Fruit fly (Drosophila melanogaster) whole organism, embryonic: ENCODE measurements around the gene CG34301.

ENCODE experiments used
- Atf-2 ChIP-seq: fragments of 200-800 bp; sonication (Bioruptor generic); optimal IDR thresholded peaks from 2 replicates; lab custom pipeline; 2016; ENCODE audit warnings: missing biosample characterization, missing genetic modification characterization
- Atf3 ChIP-seq: fragments of 200-800 bp; sonication (Bioruptor generic); optimal IDR thresholded peaks from 3 replicates; lab custom pipeline; 2016; ENCODE audit warnings: missing biosample characterization, missing genetic modification characterization
- BtbVII ChIP-seq: fragments of 200-800 bp; sonication (Bioruptor generic); optimal IDR thresholded peaks from 3 replicates; lab custom pipeline; 2017; ENCODE audit warnings: missing biosample characterization, mild to moderate bottlenecking, missing genetic modification characterization
- CG10267 ChIP-seq: fragments of 200-800 bp; sonication (Bioruptor generic); optimal IDR thresholded peaks from 2 replicates; lab custom pipeline; 2018; ENCODE audit warnings: missing biosample characterization, mild to moderate bottlenecking, missing genetic modification characterization, moderate library complexity
- CG10543 ChIP-seq: fragments of 200-800 bp; sonication (Bioruptor generic); optimal IDR thresholded peaks from 3 replicates; lab custom pipeline; 2017; ENCODE audit warnings: missing biosample characterization, mild to moderate bottlenecking, missing genetic modification characterization, moderate library complexity
- CG12071 ChIP-seq: fragments of 200-800 bp; sonication (Bioruptor generic); optimal IDR thresholded peaks from 3 replicates; lab custom pipeline; 2018; ENCODE audit warnings: missing biosample characterization, mild to moderate bottlenecking, missing genetic modification characterization
- CG12219 ChIP-seq: fragments of 200-800 bp; sonication (Bioruptor generic); optimal IDR thresholded peaks from 3 replicates; lab custom pipeline; 2018; ENCODE audit warnings: missing biosample characterization, mild to moderate bottlenecking, missing genetic modification characterization
- CG12299 ChIP-seq: fragments of 200-800 bp; sonication (Bioruptor generic); optimal IDR thresholded peaks from 2 replicates; lab custom pipeline; 2018; ENCODE audit warnings: missing biosample characterization, mild to moderate bottlenecking, missing genetic modification characterization
- CG12769 ChIP-seq: fragments of 200-800 bp; sonication (Bioruptor generic); optimal IDR thresholded peaks from 2 replicates; lab custom pipeline; 2019; ENCODE audit warnings: missing biosample characterization, mild to moderate bottlenecking, missing genetic modification characterization, moderate library complexity
- CG13624 ChIP-seq: fragments of 200-800 bp; sonication (Bioruptor generic); optimal IDR thresholded peaks from 2 replicates; lab custom pipeline; 2016; ENCODE audit warnings: missing biosample characterization, missing genetic modification characterization
- CG13894 ChIP-seq: fragments of 200-800 bp; sonication (Bioruptor generic); optimal IDR thresholded peaks from 3 replicates; lab custom pipeline; 2018; ENCODE audit warnings: missing biosample characterization, mild to moderate bottlenecking, missing genetic modification characterization, moderate library complexity
- CG14014 ChIP-seq: fragments of 200-800 bp; sonication (Bioruptor generic); IDR thresholded peaks from 2 replicates; pipeline ENCODE4 v1.3.6; 2022; ENCODE audit warnings: missing biosample characterization, missing genetic modification characterization
- CG18011 ChIP-seq: fragments of 200-800 bp; sonication (Bioruptor generic); optimal IDR thresholded peaks from 2 replicates; lab custom pipeline; 2017; ENCODE audit warnings: missing biosample characterization, missing genetic modification characterization, mild to moderate bottlenecking, moderate library complexity, missing genotype
- CG32767 ChIP-seq: fragments of 200-800 bp; sonication (Bioruptor generic); IDR thresholded peaks from 2 replicates; pipeline ENCODE4 v1.3.6; 2022; ENCODE audit warnings: missing biosample characterization, missing genetic modification characterization
- CG3726 ChIP-seq: fragments of 200-800 bp; sonication (Bioruptor generic); IDR thresholded peaks from 3 replicates; pipeline ENCODE4, ENCODE4 v1.3.6; 2022; ENCODE audit warnings: missing biosample characterization, missing genetic modification characterization
- CG4282 ChIP-seq: fragments of 200-800 bp; sonication (Bioruptor generic); optimal IDR thresholded peaks from 2 replicates; lab custom pipeline; 2016; ENCODE audit warnings: missing biosample characterization, missing genetic modification characterization
- CG4360 ChIP-seq: fragments of 200-800 bp; sonication (Bioruptor generic); IDR thresholded peaks from 2 replicates; pipeline ENCODE4 v1.3.6; 2022; ENCODE audit warnings: missing biosample characterization, missing genetic modification characterization
- CG7372 ChIP-seq: fragments of 200-800 bp; sonication (Bioruptor generic); IDR thresholded peaks from 2 replicates; pipeline ENCODE4 v1.3.6; 2022; ENCODE audit warnings: missing biosample characterization, missing genetic modification characterization
- CG9215 ChIP-seq: fragments of 200-800 bp; sonication (Bioruptor generic); IDR thresholded peaks from 2 replicates; pipeline ENCODE4 v1.3.6; 2022; ENCODE audit warnings: missing biosample characterization, missing genetic modification characterization
- CG9817 ChIP-seq: fragments of 200-800 bp; sonication (Bioruptor generic); optimal IDR thresholded peaks from 2 replicates; lab custom pipeline; 2018; ENCODE audit warnings: missing biosample characterization, mild to moderate bottlenecking, missing genetic modification characterization, moderate library complexity
- CG9876 ChIP-seq: fragments of 200-800 bp; sonication (Bioruptor generic); optimal IDR thresholded peaks from 2 replicates; lab custom pipeline; 2016; ENCODE audit warnings: missing biosample characterization, missing genetic modification characterization
- CG9932 ChIP-seq: fragments of 200-800 bp; sonication (Bioruptor generic); IDR thresholded peaks from 2 replicates; pipeline ENCODE4 v1.3.6; 2022; ENCODE audit warnings: missing biosample characterization, missing genetic modification characterization
- CoRest ChIP-seq: fragments of 200-800 bp; sonication (Bioruptor generic); optimal IDR thresholded peaks from 3 replicates; lab custom pipeline; 2018; ENCODE audit warnings: missing biosample characterization, mild to moderate bottlenecking, missing genetic modification characterization, moderate library complexity
- D19B ChIP-seq: fragments of 200-800 bp; sonication (Bioruptor generic); optimal IDR thresholded peaks from 2 replicates; lab custom pipeline; 2017; ENCODE audit warnings: missing biosample characterization, mild to moderate bottlenecking, missing genetic modification characterization
- Dip2 ChIP-seq: fragments of 200-800 bp; sonication (Bioruptor generic); IDR thresholded peaks from 2 replicates; pipeline ENCODE4 v1.3.6; 2022; ENCODE audit warnings: missing biosample characterization, missing genetic modification characterization
- HLH4C ChIP-seq: fragments of 200-800 bp; sonication (Bioruptor generic); IDR thresholded peaks from 3 replicates; pipeline ENCODE4 v1.3.6; 2022; ENCODE audit warnings: missing biosample characterization, missing genetic modification characterization; ENCODE audit not compliant: partially characterized antibody
- HLH54F ChIP-seq: fragments of 200-800 bp; sonication (Bioruptor generic); optimal IDR thresholded peaks from 3 replicates; lab custom pipeline; 2016; ENCODE audit warnings: missing biosample characterization, missing genetic modification characterization
- Hr51 ChIP-seq, 2 experiments: fragments of 200-800 bp; sonication (Bioruptor generic); optimal IDR thresholded peaks; 2 replicates in 1 of 2; 3 replicates in 1 of 2; lab custom pipeline; 2016 to 2018; ENCODE audit warnings: missing biosample characterization in 2 of 2, missing genetic modification characterization in 2 of 2, mild to moderate bottlenecking in 1 of 2, moderate library complexity in 1 of 2
- Lpt ChIP-seq: fragments of >200 bp; optimal IDR thresholded peaks from 2 replicates; lab custom pipeline; 2018; ENCODE audit warnings: missing biosample characterization, missing genetic modification characterization
- Med ChIP-seq: fragments of 200-800 bp; sonication (Bioruptor generic); peaks from one replicate; lab custom pipeline; 2016; ENCODE audit warnings: missing biosample characterization, missing genetic modification characterization, mild to moderate bottlenecking, inconsistent platforms, moderate library complexity
- Nf-YB ChIP-seq: fragments of 200-800 bp; sonication (Bioruptor generic); optimal IDR thresholded peaks from 3 replicates; lab custom pipeline; 2019; ENCODE audit warnings: missing biosample characterization, mild to moderate bottlenecking, missing genetic modification characterization, moderate library complexity
- Nf-YC ChIP-seq: fragments of 200-800 bp; optimal IDR thresholded peaks from 3 replicates; lab custom pipeline; 2019; ENCODE audit warnings: missing biosample characterization, mild to moderate bottlenecking, missing genetic modification characterization, moderate library complexity
- NfI ChIP-seq: fragments of 200-800 bp; sonication (Bioruptor generic); optimal IDR thresholded peaks from 3 replicates; lab custom pipeline; 2018; ENCODE audit warnings: missing biosample characterization, mild to moderate bottlenecking, missing genetic modification characterization, moderate library complexity
- PHDP ChIP-seq: fragments of 200-800 bp; sonication (Bioruptor generic); optimal IDR thresholded peaks from 3 replicates; lab custom pipeline; 2018; ENCODE audit warnings: missing biosample characterization, mild to moderate bottlenecking, missing genetic modification characterization, moderate library complexity
- Sry-δ ChIP-seq: fragments of 200-800 bp; sonication (Bioruptor generic); optimal IDR thresholded peaks from 2 replicates; lab custom pipeline; 2016; ENCODE audit warnings: missing biosample characterization, missing genetic modification characterization
- TFAM ChIP-seq: fragments of 200-800 bp; sonication (Bioruptor generic); optimal IDR thresholded peaks from 2 replicates; lab custom pipeline; 2017; ENCODE audit warnings: missing biosample characterization, missing genetic modification characterization, inconsistent platforms
- Xrp1 ChIP-seq: fragments of 200-800 bp; sonication (Bioruptor generic); IDR thresholded peaks from 2 replicates; pipeline ENCODE4 v1.3.6; 2022; ENCODE audit warnings: missing biosample characterization, missing genetic modification characterization
- ato ChIP-seq: fragments of 200-800 bp; sonication (Bioruptor generic); IDR thresholded peaks from 2 replicates; pipeline ENCODE4 v1.3.6; 2022; ENCODE audit warnings: missing biosample characterization, missing genetic modification characterization; ENCODE audit not compliant: partially characterized antibody
- chinmo ChIP-seq: fragments of 200-800 bp; sonication (Bioruptor generic); IDR thresholded peaks from 4 replicates; pipeline ENCODE4 v1.3.6; 2022; ENCODE audit warnings: missing biosample characterization, missing genetic modification characterization; ENCODE audit not compliant: partially characterized antibody
- corto ChIP-seq: fragments of 200-800 bp; sonication (Bioruptor generic); optimal IDR thresholded peaks from 2 replicates; lab custom pipeline; 2016; ENCODE audit warnings: missing biosample characterization, mild to moderate bottlenecking, missing genetic modification characterization, moderate library complexity
- exex ChIP-seq: fragments of 200-800 bp; sonication (Bioruptor generic); optimal IDR thresholded peaks from 4 replicates; lab custom pipeline; 2018; ENCODE audit warnings: missing biosample characterization, mild to moderate bottlenecking, missing genetic modification characterization, moderate library complexity
- gcm ChIP-seq: fragments of 200-800 bp; sonication (Bioruptor generic); optimal IDR thresholded peaks from 2 replicates; lab custom pipeline; 2019; ENCODE audit warnings: missing biosample characterization, mild to moderate bottlenecking, missing genetic modification characterization, moderate library complexity
- gcm2 ChIP-seq: fragments of 200-800 bp; sonication (Bioruptor generic); optimal IDR thresholded peaks from 2 replicates; lab custom pipeline; 2016; ENCODE audit warnings: missing biosample characterization, missing genetic modification characterization
- p53 ChIP-seq: fragments of 200-800 bp; sonication (Bioruptor generic); optimal IDR thresholded peaks from 2 replicates; lab custom pipeline; 2016; ENCODE audit warnings: missing biosample characterization, missing genetic modification characterization
- phol ChIP-seq: fragments of 200-800 bp; sonication (Bioruptor generic); optimal IDR thresholded peaks from 3 replicates; lab custom pipeline; 2018; ENCODE audit warnings: missing biosample characterization, mild to moderate bottlenecking, missing genetic modification characterization, moderate library complexity
- pum ChIP-seq: fragments of 200-800 bp; sonication (Bioruptor generic); optimal IDR thresholded peaks from 2 replicates; lab custom pipeline; 2016; ENCODE audit warnings: missing biosample characterization, missing genetic modification characterization
- sisA ChIP-seq: fragments of 200-800 bp; sonication (Bioruptor generic); IDR thresholded peaks from 2 replicates; pipeline ENCODE4 v1.3.6; 2022; ENCODE audit warnings: missing biosample characterization, missing genetic modification characterization
- so ChIP-seq: fragments of 200-800 bp; sonication (Bioruptor generic); IDR thresholded peaks from 3 replicates; pipeline ENCODE4 v1.3.6; 2022; ENCODE audit warnings: missing biosample characterization, missing genetic modification characterization
- stwl ChIP-seq: fragments of 200-800 bp; sonication (Bioruptor generic); optimal IDR thresholded peaks from 3 replicates; lab custom pipeline; 2018; ENCODE audit warnings: missing biosample characterization, mild to moderate bottlenecking, missing genetic modification characterization, moderate library complexity
- tx ChIP-seq: fragments of 200-800 bp; sonication (Bioruptor generic); optimal IDR thresholded peaks from 2 replicates; lab custom pipeline; 2016; ENCODE audit warnings: missing biosample characterization, missing genetic modification characterization

The CG34301 gene

DNA sequence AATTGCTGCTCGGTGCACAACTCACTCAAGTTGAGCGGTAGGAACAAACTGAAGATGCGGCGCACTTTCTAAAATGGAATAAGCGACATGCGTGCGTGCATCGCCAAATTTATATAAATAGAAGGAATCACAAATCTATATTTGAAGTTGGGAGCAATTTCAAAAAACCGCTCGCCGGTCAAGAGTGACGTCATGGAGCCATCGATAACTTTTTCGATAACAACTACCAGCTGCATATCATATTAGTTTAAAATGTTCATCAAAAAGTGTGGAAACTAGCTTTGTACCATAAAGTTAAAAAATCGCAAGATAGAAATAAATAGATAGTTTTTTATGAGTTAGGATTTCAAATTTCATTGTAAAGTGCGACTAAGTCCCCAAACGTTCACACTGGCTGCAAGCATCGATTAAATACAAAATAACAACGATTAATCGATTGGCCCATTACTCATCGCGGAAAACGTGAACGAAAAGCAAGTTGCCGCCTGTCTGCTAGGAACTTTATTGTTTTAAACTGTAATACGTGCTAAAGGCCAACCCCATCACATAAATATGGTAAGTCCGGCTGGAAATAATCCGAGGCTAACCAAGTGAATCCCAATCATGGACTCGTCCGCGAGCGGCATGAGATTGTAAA lies 28.0 kb downstream of the CG34301 start, which contains the start of the genes Pif1A, Pif1B and CCT7 (continued):
- no peak for TF ChIP-seq CG4360 (GFP tag; lab: Robert Waterston, UW)
- no peak for TF ChIP-seq gcm2 (GFP tag; lab: Kevin White, UChicago)
- TF ChIP-seq CG9215 (GFP tag; lab: Robert Waterston, UW): no peak
- peak; percentile 18; the same call in 1 of the 2 replicates for TF ChIP-seq Xrp1 (GFP tag; lab: Robert Waterston, UW)
- TF ChIP-seq pum (GFP tag; lab: Kevin White, UChicago): peak; percentile 16
- peak; percentile 57 for TF ChIP-seq CG10267
- peak; percentile 5 for TF ChIP-seq Nf-YC (tag; lab: Kevin White, UChicago)
- TF ChIP-seq corto: no peak
- TF ChIP-seq CG3726 (GFP tag; lab: Robert Waterston, UW): no peak
- TF ChIP-seq CG12071 (GFP tag; lab: Kevin White, UChicago): no peak
- no peak for TF ChIP-seq CG12219 (GFP tag; lab: Kevin White, UChicago)
- TF ChIP-seq CG32767 (GFP tag; lab: Robert Waterston, UW): no peak
- no peak for TF ChIP-seq BtbVII (GFP tag; lab: Kevin White, UChicago)
- TF ChIP-seq phol (tag; lab: Kevin White, UChicago): peak; percentile 42
- no peak for TF ChIP-seq CG9817 (tag; lab: Kevin White, UChicago)
- TF ChIP-seq CG9932: no peak
- TF ChIP-seq PHDP: no peak
- TF ChIP-seq CG4282 (GFP tag; lab: Kevin White, UChicago): no peak
- no peak for TF ChIP-seq D19B (GFP tag; lab: Kevin White, UChicago)
- peak; percentile 87 for TF ChIP-seq stwl (tag; lab: Kevin White, UChicago)
- no peak for TF ChIP-seq Atf-2 (GFP tag; lab: Kevin White, UChicago)
- TF ChIP-seq Lpt (GFP tag; lab: Kevin White, UChicago): no peak
- TF ChIP-seq exex (tag; lab: Kevin White, UChicago): peak; percentile 24
- peak; percentile 90 for TF ChIP-seq Med (GFP tag; lab: Kevin White, UChicago)
- no peak for TF ChIP-seq Dip2 (GFP tag; lab: Robert Waterston, UW)
- no peak for TF ChIP-seq Hr51 (GFP tag; optimal IDR thresholded peaks at IDR 0.05; lab: Kevin White, UChicago)
- TF ChIP-seq NfI (GFP tag; lab: Kevin White, UChicago): no peak
- no peak for TF ChIP-seq Nf-YB (GFP tag; lab: Kevin White, UChicago)
- no peak for TF ChIP-seq CG7372 (GFP tag; lab: Robert Waterston, UW)
- TF ChIP-seq Sry-δ (GFP tag; lab: Kevin White, UChicago): peak; percentile 85
- TF ChIP-seq CG13894 (tag; lab: Kevin White, UChicago): peak; percentile 29
- no peak for TF ChIP-seq CG14014
- peak; percentile 90; the same call in 3 of the 4 replicates for TF ChIP-seq chinmo (GFP tag; lab: Robert Waterston, UW)
- no peak for TF ChIP-seq so (GFP tag; lab: Robert Waterston, UW)
- TF ChIP-seq CG10543 (GFP tag; lab: Kevin White, UChicago): no peak
- TF ChIP-seq ato (GFP tag; lab: Robert Waterston, UW): peak; percentile 77
- peak; percentile 74 for TF ChIP-seq Atf3 (GFP tag; lab: Kevin White, UChicago)
- TF ChIP-seq p53 (GFP tag; lab: Kevin White, UChicago): no peak
- TF ChIP-seq TFAM (GFP tag; lab: Kevin White, UChicago): no peak
- TF ChIP-seq tx (GFP tag; lab: Kevin White, UChicago): peak; percentile 62
- no peak for TF ChIP-seq CG9876 (GFP tag; lab: Kevin White, UChicago)
- peak; percentile 96 for TF ChIP-seq HLH4C (GFP tag; lab: Robert Waterston, UW)
- no peak for TF ChIP-seq CG12769 (tag; lab: Kevin White, UChicago)
- TF ChIP-seq HLH54F: peak; percentile 25
- no peak for TF ChIP-seq gcm (GFP tag; lab: Kevin White, UChicago)
- TF ChIP-seq CoRest (tag; lab: Kevin White, UChicago): peak; percentile 45
- no peak for TF ChIP-seq CG18011
- no peak for TF ChIP-seq sisA
- TF ChIP-seq CG12299 (tag; lab: Kevin White, UChicago): peak; percentile 33
- peak; percentile 52 for TF ChIP-seq CG13624 (GFP tag; lab: Kevin White, UChicago)
